Fruit fly (Drosophila melanogaster) whole organism, adult: ENCODE results near the gene borr.

Source experiments
- CG11617 ChIP-seq: fragments of 200-800 bp; sonication (Bioruptor generic); optimal IDR thresholded peaks from 2 replicates; lab custom pipeline; 2017; ENCODE audit warnings: mild to moderate bottlenecking, missing biosample characterization, missing genetic modification reagents, missing genetic modification characterization
- CG12768 ChIP-seq: fragments of 200-800 bp; sonication (Bioruptor generic); optimal IDR thresholded peaks from 2 replicates; lab custom pipeline; 2017; ENCODE audit warnings: missing biosample characterization, missing genetic modification characterization, mild to moderate bottlenecking, moderate library complexity, missing genetic modification reagents
- CG14711 ChIP-seq: fragments of 200-800 bp; sonication (Bioruptor generic); optimal IDR thresholded peaks from 2 replicates; lab custom pipeline; 2018; ENCODE audit warnings: missing biosample characterization, mild to moderate bottlenecking, missing genetic modification characterization, moderate library complexity
- CG1620 ChIP-seq: fragments of 200-800 bp; sonication (Bioruptor generic); optimal IDR thresholded peaks from 2 replicates; lab custom pipeline; 2016; ENCODE audit warnings: missing biosample characterization, missing genetic modification characterization
- CG33017 ChIP-seq: fragments of 200-800 bp; sonication (Bioruptor generic); optimal IDR thresholded peaks from 2 replicates; lab custom pipeline; 2018; ENCODE audit warnings: missing biosample characterization, mild to moderate bottlenecking, missing genetic modification characterization, moderate library complexity
- CG5204 ChIP-seq: fragments of 200-800 bp; sonication (Bioruptor generic); optimal IDR thresholded peaks from 2 replicates; lab custom pipeline; 2016; ENCODE audit warnings: missing biosample characterization, missing genetic modification characterization
- CG7045 ChIP-seq: fragments of 200-800 bp; sonication (Bioruptor generic); optimal IDR thresholded peaks from 2 replicates; lab custom pipeline; 2017; ENCODE audit warnings: missing biosample characterization, mild to moderate bottlenecking, missing genetic modification characterization
- CG7101 ChIP-seq: fragments of 200-800 bp; sonication (Bioruptor generic); optimal IDR thresholded peaks from 2 replicates; lab custom pipeline; 2018; ENCODE audit warnings: missing biosample characterization, mild to moderate bottlenecking, missing genetic modification characterization, moderate library complexity
- Clk ChIP-seq: fragments of 200-800 bp; sonication (Bioruptor generic); optimal IDR thresholded peaks from 2 replicates; lab custom pipeline; 2017; ENCODE audit warnings: missing biosample characterization, missing genetic modification characterization
- Crg-1 ChIP-seq: fragments of 200-800 bp; sonication (Bioruptor generic); optimal IDR thresholded peaks from 2 replicates; lab custom pipeline; 2016; ENCODE audit warnings: missing biosample characterization, missing genetic modification characterization
- Hr96 ChIP-seq: fragments of 200-800 bp; sonication (Bioruptor generic); optimal IDR thresholded peaks from 2 replicates; lab custom pipeline; 2016; ENCODE audit warnings: missing biosample characterization, missing genetic modification characterization
- Mnt ChIP-seq: fragments of 200-800 bp; sonication (Bioruptor generic); optimal IDR thresholded peaks from 2 replicates; lab custom pipeline; 2016; ENCODE audit warnings: missing biosample characterization, mild to moderate bottlenecking, missing genetic modification characterization
- bab1 ChIP-seq: fragments of 200-800 bp; sonication (Bioruptor generic); optimal IDR thresholded peaks from 3 replicates; lab custom pipeline; 2019; ENCODE audit warnings: missing biosample characterization, mild to moderate bottlenecking, missing genetic modification characterization, moderate library complexity
- cic ChIP-seq: fragments of 200-800 bp; sonication (Bioruptor generic); optimal IDR thresholded peaks from 2 replicates; lab custom pipeline; 2017; ENCODE audit warnings: missing biosample characterization, mild to moderate bottlenecking, missing genetic modification characterization, moderate library complexity
- cnc ChIP-seq, 2 experiments: fragments of >200 bp; optimal IDR thresholded peaks; 2 replicates each; lab custom pipeline; 2017
- kay ChIP-seq: fragments of 200-800 bp; sonication (Bioruptor generic); peaks from one replicate; lab custom pipeline; 2016; ENCODE audit warnings: missing biosample characterization, missing genetic modification characterization, borderline replicate concordance
- ovo ChIP-seq: fragments of 200-800 bp; sonication (Bioruptor generic); optimal IDR thresholded peaks from 2 replicates; lab custom pipeline; 2016; ENCODE audit warnings: missing biosample characterization, missing genetic modification characterization
- pad ChIP-seq: fragments of 200-800 bp; sonication (Bioruptor generic); optimal IDR thresholded peaks from 3 replicates; lab custom pipeline; 2017; ENCODE audit warnings: missing biosample characterization, missing genetic modification characterization, mild to moderate bottlenecking, moderate library complexity, missing genetic modification reagents
- tj ChIP-seq: fragments of 200-800 bp; sonication (Bioruptor generic); optimal IDR thresholded peaks from 3 replicates; lab custom pipeline; 2017; ENCODE audit warnings: missing biosample characterization, mild to moderate bottlenecking, missing genetic modification characterization, moderate library complexity
- toe ChIP-seq: fragments of 200-800 bp; sonication (Bioruptor generic); optimal IDR thresholded peaks from 2 replicates; lab custom pipeline; 2016; ENCODE audit warnings: missing biosample characterization, missing genetic modification characterization

The borr gene

dm6 chr2L:9206401-9206800 is 46.5 kb downstream of the borr start:
- TF ChIP-seq Mnt (GFP tag; lab: Kevin White, UChicago): no peak
- TF ChIP-seq Hr96: no peak
- TF ChIP-seq CG12768: no peak
- TF ChIP-seq cic (GFP tag; lab: Kevin White, UChicago): no peak
- no peak for TF ChIP-seq Crg-1 (GFP tag; lab: Kevin White, UChicago)

- TF ChIP-seq CG7045 (GFP tag; lab: Kevin White, UChicago) (peak; percentile 72), kay (GFP tag; lab: Kevin White, UChicago) (peak; percentile 99), CG7101 (tag; lab: Kevin White, UChicago) (peak; percentile 41), Crg-1 (GFP tag; lab: Kevin White, UChicago) (peak; percentile 34), CG11617 (GFP tag; lab: Kevin White, UChicago) (peak; percentile 71), Hr96 (peak; percentile 69), CG1620 (GFP tag; lab: Kevin White, UChicago) (no peak), tj (GFP tag; lab: Kevin White, UChicago) (peak; percentile 82), bab1 (peak; percentile 98), toe (GFP tag; lab: Kevin White, UChicago) (peak; percentile 86), CG5204 (GFP tag; lab: Kevin White, UChicago) (no peak), CG33017 (peak; percentile 85), cic (GFP tag; lab: Kevin White, UChicago) (peak; percentile 97), ovo (GFP tag; lab: Kevin White, UChicago) (peak; percentile 79), cnc (optimal IDR thresholded peaks at IDR 0.05; lab: Kevin White, UChicago) (no peak), Clk (peak; percentile 93), Mnt (GFP tag; lab: Kevin White, UChicago) (peak; percentile 63), pad (GFP tag; lab: Kevin White, UChicago) (peak; percentile 22), CG12768 (peak; percentile 83), CG14711 (tag; lab: Kevin White, UChicago) (peak; percentile 36)
Observed at dm6 chr2L:9205133-9205615, 47.7 kb downstream of the borr start.

- TF ChIP-seq CG12768 (peak; percentile 53), bab1 (peak; percentile 64), kay (GFP tag; lab: Kevin White, UChicago) (peak; percentile 95), CG7101 (tag; lab: Kevin White, UChicago) (peak; percentile 22), cnc (optimal IDR thresholded peaks at IDR 0.05; lab: Kevin White, UChicago) (no peak), CG1620 (GFP tag; lab: Kevin White, UChicago) (no peak), Clk (peak; percentile 11), CG7045 (GFP tag; lab: Kevin White, UChicago) (no peak), toe (GFP tag; lab: Kevin White, UChicago) (peak; percentile 11), CG5204 (GFP tag; lab: Kevin White, UChicago) (no peak), Mnt (GFP tag; lab: Kevin White, UChicago) (peak; percentile 35), ovo (GFP tag; lab: Kevin White, UChicago) (peak; percentile 7), CG14711 (tag; lab: Kevin White, UChicago) (no peak), tj (GFP tag; lab: Kevin White, UChicago) (peak; percentile 89), CG11617 (GFP tag; lab: Kevin White, UChicago) (peak; percentile 21), CG33017 (peak; percentile 26), cic (GFP tag; lab: Kevin White, UChicago) (peak; percentile 72), Crg-1 (GFP tag; lab: Kevin White, UChicago) (no peak), pad (GFP tag; lab: Kevin White, UChicago) (peak; percentile 8), Hr96 (no peak)
Observed at dm6 chr2L:9203401-9203800, 49.5 kb downstream of the borr start.
